Fruit fly (Drosophila melanogaster) whole organism, embryonic: Measurements from ENCODE around the gene soti.

Experiments
- CG10321 ChIP-seq: fragments of 200-800 bp; sonication (Bioruptor generic); IDR thresholded peaks from 2 replicates; pipeline ENCODE4 v1.3.6; 2022; ENCODE audit warnings: missing biosample characterization, missing genetic modification characterization
- CG10959 ChIP-seq: fragments of 200-800 bp; sonication (Bioruptor generic); IDR thresholded peaks from 2 replicates; pipeline ENCODE4 v1.3.6; 2022; ENCODE audit warnings: missing biosample characterization, missing genetic modification characterization
- CG12104 ChIP-seq: fragments of 200-800 bp; sonication (Bioruptor generic); optimal IDR thresholded peaks from 3 replicates; lab custom pipeline; 2016; ENCODE audit warnings: missing biosample characterization, missing genetic modification characterization
- CG15269 ChIP-seq: fragments of 200-800 bp; sonication (Bioruptor generic); optimal IDR thresholded peaks from 2 replicates; lab custom pipeline; 2018; ENCODE audit warnings: missing biosample characterization, mild to moderate bottlenecking, missing genetic modification characterization, moderate library complexity
- CG15696 ChIP-seq: fragments of 200-800 bp; sonication (Bioruptor generic); optimal IDR thresholded peaks from 2 replicates; lab custom pipeline; 2019; ENCODE audit warnings: missing biosample characterization, mild to moderate bottlenecking, missing genetic modification characterization, moderate library complexity
- CG2678 ChIP-seq: fragments of 200-800 bp; sonication (Bioruptor generic); optimal IDR thresholded peaks from 3 replicates; lab custom pipeline; 2019; ENCODE audit warnings: missing biosample characterization, mild to moderate bottlenecking, missing genetic modification characterization, moderate library complexity
- CG30020 ChIP-seq: fragments of 200-800 bp; optimal IDR thresholded peaks from 2 replicates; lab custom pipeline; 2019; ENCODE audit warnings: missing biosample characterization, mild to moderate bottlenecking, missing genetic modification characterization, moderate library complexity
- CG30431 ChIP-seq: fragments of 200-800 bp; sonication (Bioruptor generic); optimal IDR thresholded peaks from 2 replicates; lab custom pipeline; 2017; ENCODE audit warnings: missing biosample characterization, missing genetic modification characterization
- CG31224 ChIP-seq: fragments of 200-800 bp; sonication (Bioruptor generic); IDR thresholded peaks from 2 replicates; pipeline ENCODE4 v1.3.6; 2022; ENCODE audit warnings: missing biosample characterization, missing genetic modification characterization
- CG3163 ChIP-seq: fragments of 200-800 bp; sonication (Bioruptor generic); optimal IDR thresholded peaks from 3 replicates; lab custom pipeline; 2016; ENCODE audit warnings: missing biosample characterization, missing genetic modification characterization
- CG3847 ChIP-seq: fragments of 200-800 bp; sonication (Bioruptor generic); IDR thresholded peaks from 2 replicates; pipeline ENCODE4 v1.3.6; 2022; ENCODE audit warnings: missing biosample characterization, missing genetic modification characterization
- CG3995 ChIP-seq: fragments of 200-800 bp; sonication (Bioruptor generic); optimal IDR thresholded peaks from 3 replicates; lab custom pipeline; 2016; ENCODE audit warnings: missing biosample characterization, missing genetic modification characterization
- CG6254 ChIP-seq: fragments of 200-800 bp; sonication (Bioruptor generic); optimal IDR thresholded peaks from 3 replicates; lab custom pipeline; 2017; ENCODE audit warnings: mild to moderate bottlenecking, missing biosample characterization, missing genetic modification reagents, missing genetic modification characterization
- CG7786 ChIP-seq: fragments of 200-800 bp; sonication (Bioruptor generic); optimal IDR thresholded peaks from 2 replicates; lab custom pipeline; 2016; ENCODE audit warnings: missing biosample characterization, missing genetic modification characterization
- CG7963 ChIP-seq: fragments of 200-800 bp; sonication (Bioruptor generic); IDR thresholded peaks from 3 replicates; pipeline ENCODE4 v1.3.6; 2022; ENCODE audit warnings: missing biosample characterization, missing genetic modification characterization; ENCODE audit not compliant: partially characterized antibody
- CG8924 ChIP-seq: fragments of 200-800 bp; optimal IDR thresholded peaks from 3 replicates; lab custom pipeline; 2019; ENCODE audit warnings: missing biosample characterization, mild to moderate bottlenecking, missing genetic modification characterization, moderate library complexity
- D ChIP-seq, 2 experiments: fragments of 200-800 bp in 1 of 2; fragments of >200 bp in 1 of 2; sonication (Bioruptor generic) in 1 of 2; optimal IDR thresholded peaks; 2 replicates in 1 of 2; 3 replicates in 1 of 2; lab custom pipeline; 2017; ENCODE audit warnings: mild to moderate bottlenecking in 1 of 2, missing biosample characterization in 1 of 2, missing genetic modification characterization in 1 of 2, missing genetic modification reagents in 1 of 2
- Dbx ChIP-seq: fragments of 200-800 bp; sonication (Bioruptor generic); IDR thresholded peaks from 3 replicates; pipeline ENCODE4 v1.3.6; 2022; ENCODE audit warnings: missing biosample characterization, missing genetic modification characterization
- Fer3 ChIP-seq: fragments of 200-800 bp; sonication (Bioruptor generic); optimal IDR thresholded peaks from 2 replicates; lab custom pipeline; 2018; ENCODE audit warnings: missing biosample characterization, mild to moderate bottlenecking, missing genetic modification characterization, moderate library complexity
- HmgD ChIP-seq: fragments of 200-800 bp; sonication (Bioruptor generic); optimal IDR thresholded peaks from 3 replicates; lab custom pipeline; 2016; ENCODE audit warnings: missing biosample characterization, missing genetic modification characterization
- Hr51 ChIP-seq, 2 experiments: fragments of 200-800 bp; sonication (Bioruptor generic); optimal IDR thresholded peaks; 2 replicates in 1 of 2; 3 replicates in 1 of 2; lab custom pipeline; 2016 to 2018; ENCODE audit warnings: missing biosample characterization in 2 of 2, missing genetic modification characterization in 2 of 2, mild to moderate bottlenecking in 1 of 2, moderate library complexity in 1 of 2
- NfI ChIP-seq: fragments of 200-800 bp; sonication (Bioruptor generic); optimal IDR thresholded peaks from 3 replicates; lab custom pipeline; 2018; ENCODE audit warnings: missing biosample characterization, mild to moderate bottlenecking, missing genetic modification characterization, moderate library complexity
- Rx ChIP-seq: fragments of 200-800 bp; sonication (Bioruptor generic); IDR thresholded peaks from 2 replicates; pipeline ENCODE4 v1.3.6; 2022; ENCODE audit warnings: missing biosample characterization, missing genetic modification characterization
- Scr ChIP-seq: fragments of 200-800 bp; sonication (Bioruptor generic); IDR thresholded peaks from 2 replicates; pipeline ENCODE4 v1.3.6; 2022; ENCODE audit warnings: missing biosample characterization, missing genetic modification characterization; ENCODE audit not compliant: partially characterized antibody
- Six4 ChIP-seq: fragments of 200-800 bp; sonication (Bioruptor generic); optimal IDR thresholded peaks from 2 replicates; lab custom pipeline; 2016; ENCODE audit warnings: missing biosample characterization, missing genetic modification characterization
- Sox102F ChIP-seq: fragments of 200-800 bp; sonication (Bioruptor generic); optimal IDR thresholded peaks from 2 replicates; lab custom pipeline; 2018; ENCODE audit warnings: missing biosample characterization, mild to moderate bottlenecking, missing genetic modification characterization, moderate library complexity
- Spps ChIP-seq: fragments of 200-800 bp; sonication (Bioruptor generic); optimal IDR thresholded peaks from 2 replicates; lab custom pipeline; 2018; ENCODE audit warnings: missing biosample characterization, mild to moderate bottlenecking, missing genetic modification characterization
- Tbp ChIP-seq: fragments of >200 bp; optimal IDR thresholded peaks from 2 replicates; lab custom pipeline; 2018; ENCODE audit warnings: missing biosample characterization, missing genetic modification characterization
- ase ChIP-seq: fragments of 200-800 bp; sonication (Bioruptor generic); IDR thresholded peaks from 3 replicates; pipeline ENCODE4 v1.3.6; 2022; ENCODE audit warnings: missing biosample characterization, missing genetic modification characterization
- cad ChIP-seq: fragments of >200 bp; optimal IDR thresholded peaks from 2 replicates; lab custom pipeline; 2017; ENCODE audit warnings: missing biosample characterization, missing genetic modification characterization
- cas ChIP-seq: fragments of 200-800 bp; sonication (Bioruptor generic); IDR thresholded peaks from 2 replicates; pipeline ENCODE4 v1.3.6; 2022; ENCODE audit warnings: missing biosample characterization, missing genetic modification characterization
- cato ChIP-seq: fragments of 200-800 bp; sonication (Bioruptor generic); optimal IDR thresholded peaks from 2 replicates; lab custom pipeline; 2016; ENCODE audit warnings: missing biosample characterization, missing genetic modification characterization, borderline replicate concordance
- disco-r ChIP-seq: fragments of 200-800 bp; sonication (Bioruptor generic); optimal IDR thresholded peaks from 2 replicates; lab custom pipeline; 2016; ENCODE audit warnings: missing biosample characterization, missing genetic modification characterization
- esg ChIP-seq: fragments of 200-800 bp; sonication (Bioruptor generic); conservative IDR thresholded peaks from 2 replicates; pipeline ENCODE4 v1.3.6; 2022; ENCODE audit warnings: missing biosample characterization, missing genetic modification characterization
- hkb ChIP-seq, 2 experiments: fragments of 200-800 bp in 1 of 2; fragments of >200 bp in 1 of 2; sonication (Bioruptor generic) in 1 of 2; IDR thresholded peaks in 1 of 2; optimal IDR thresholded peaks in 1 of 2; 2 replicates each; pipeline versions ENCODE4 v1.3.6 to Lab custom; 2017 to 2022; ENCODE audit warnings: missing biosample characterization in 1 of 2, missing genetic modification characterization in 1 of 2
- hth ChIP-seq: fragments of >200 bp; optimal IDR thresholded peaks from 2 replicates; lab custom pipeline; 2017; ENCODE audit warnings: inconsistent platforms
- jigr1 ChIP-seq: fragments of 200-800 bp; sonication (Bioruptor generic); IDR thresholded peaks from 3 replicates; pipeline ENCODE4 v1.3.6; 2022; ENCODE audit warnings: missing biosample characterization, missing genetic modification characterization
- lilli ChIP-seq: fragments of 200-800 bp; sonication (Bioruptor generic); optimal IDR thresholded peaks from 3 replicates; lab custom pipeline; 2016; ENCODE audit warnings: missing biosample characterization, missing genetic modification characterization
- mam ChIP-seq: fragments of 200-800 bp; sonication (Bioruptor generic); optimal IDR thresholded peaks from 3 replicates; lab custom pipeline; 2016; ENCODE audit warnings: missing biosample characterization, missing genetic modification characterization
- nmo ChIP-seq: fragments of 200-800 bp; sonication (Bioruptor generic); optimal IDR thresholded peaks from 2 replicates; lab custom pipeline; 2018; ENCODE audit warnings: missing biosample characterization, mild to moderate bottlenecking, missing genetic modification characterization, moderate library complexity
- org-1 ChIP-seq: fragments of 200-800 bp; sonication (Bioruptor generic); optimal IDR thresholded peaks from 2 replicates; lab custom pipeline; 2017; ENCODE audit warnings: missing biosample characterization, missing genetic modification characterization
- slou ChIP-seq: fragments of 200-800 bp; sonication (Bioruptor generic); optimal IDR thresholded peaks from 3 replicates; lab custom pipeline; 2016; ENCODE audit warnings: missing biosample characterization, missing genetic modification characterization
- tgo ChIP-seq: fragments of 200-800 bp; sonication (Bioruptor generic); IDR thresholded peaks from 3 replicates; pipeline ENCODE4 v1.3.6; 2022; ENCODE audit warnings: missing biosample characterization, missing genetic modification characterization
- tio ChIP-seq: fragments of 200-800 bp; sonication (Bioruptor generic); optimal IDR thresholded peaks from 2 replicates; lab custom pipeline; 2017; ENCODE audit warnings: missing biosample characterization, missing genetic modification characterization, inconsistent platforms
- trem ChIP-seq: fragments of 200-800 bp; optimal IDR thresholded peaks from 3 replicates; lab custom pipeline; 2019; ENCODE audit warnings: missing biosample characterization, mild to moderate bottlenecking, missing genetic modification characterization, moderate library complexity
- wek ChIP-seq: fragments of 200-800 bp; sonication (Bioruptor generic); optimal IDR thresholded peaks from 3 replicates; lab custom pipeline; 2018; ENCODE audit warnings: missing biosample characterization, mild to moderate bottlenecking, missing genetic modification characterization, moderate library complexity
- zen ChIP-seq: fragments of 200-800 bp; sonication (Bioruptor generic); optimal IDR thresholded peaks from 3 replicates; lab custom pipeline; 2018; ENCODE audit warnings: missing biosample characterization, mild to moderate bottlenecking, missing genetic modification characterization, moderate library complexity
- zen2 ChIP-seq: fragments of 200-800 bp; sonication (Bioruptor generic); IDR thresholded peaks from 3 replicates; pipeline ENCODE4 v1.3.6; 2022; ENCODE audit warnings: missing biosample characterization, missing genetic modification characterization; ENCODE audit not compliant: partially characterized antibody

Gene soti

dm6 chr3R:14370199-14370933, 11.1 kb downstream of the soti start (continued):
- TF ChIP-seq CG10959 (GFP tag; lab: Robert Waterston, UW) (peak; percentile 30; the same call in 1 of the 2 replicates), Six4 (GFP tag; lab: Kevin White, UChicago) (peak; percentile 48), CG8924 (tag; lab: Kevin White, UChicago) (peak; percentile 29), zen2 (GFP tag; lab: Robert Waterston, UW) (no peak), slou (peak; percentile 27), Scr (no peak), tio (GFP tag; lab: Kevin White, UChicago) (peak; percentile 74), CG30020 (tag; lab: Kevin White, UChicago) (no peak), CG12104 (peak; percentile 51), org-1 (GFP tag; lab: Kevin White, UChicago) (peak; percentile 72), Fer3 (tag; lab: Kevin White, UChicago) (peak; percentile 43), Hr51 (GFP tag; optimal IDR thresholded peaks at IDR 0.05; lab: Kevin White, UChicago) (peak; percentile 46 to 89), disco-r (GFP tag; lab: Kevin White, UChicago) (peak; percentile 27), nmo (GFP tag; lab: Kevin White, UChicago) (peak; percentile 78), wek (no peak), esg (GFP tag; lab: Robert Waterston, UW) (peak; percentile 79), CG10321 (GFP tag; lab: Robert Waterston, UW) (0 out of 2 replicates have a peak, but pooled peaks have one; percentile 30), CG3847 (GFP tag; lab: Robert Waterston, UW) (peak; percentile 77), Dbx (GFP tag; lab: Robert Waterston, UW) (peak; percentile 68; the same call in 2 of the 3 replicates), Tbp (GFP tag; lab: Kevin White, UChicago) (no peak), tgo (peak; percentile 90), Spps (tag; lab: Kevin White, UChicago) (no peak), ase (GFP tag; lab: Robert Waterston, UW) (peak; percentile 84), CG15269 (tag; lab: Kevin White, UChicago) (peak; percentile 84), HmgD (GFP tag; lab: Kevin White, UChicago) (no peak), CG30431 (GFP tag; lab: Kevin White, UChicago) (peak; percentile 53), lilli (GFP tag; lab: Kevin White, UChicago) (peak; percentile 78), CG31224 (GFP tag; lab: Robert Waterston, UW) (peak; percentile 34; the same call in 1 of the 2 replicates), CG7786 (GFP tag; lab: Kevin White, UChicago) (peak; percentile 64), CG3163 (GFP tag; lab: Kevin White, UChicago) (peak; percentile 48), CG3995 (no peak), CG6254 (peak; percentile 57), CG2678 (tag; lab: Kevin White, UChicago) (peak; percentile 78), jigr1 (GFP tag; lab: Robert Waterston, UW) (peak; percentile 65; the same call in 1 of the 3 replicates), CG15696 (no peak), hth (lab: Kevin White, UChicago) (no peak), CG7963 (GFP tag; lab: Robert Waterston, UW) (no peak), D (optimal IDR thresholded peaks at IDR 0.05; lab: Kevin White, UChicago) (no peak), D (GFP tag; optimal IDR thresholded peaks at IDR 0.05; lab: Kevin White, UChicago) (peak; percentile 11), Rx (peak; percentile 82), cato (GFP tag; lab: Kevin White, UChicago) (peak; percentile 71), zen (tag; lab: Kevin White, UChicago) (no peak), mam (GFP tag; lab: Kevin White, UChicago) (peak; percentile 70), trem (tag; lab: Kevin White, UChicago) (peak; percentile 18), cas (GFP tag; lab: Robert Waterston, UW) (no peak), NfI (GFP tag; lab: Kevin White, UChicago) (peak; percentile 76), hkb (optimal IDR thresholded peaks at IDR 0.05; lab: Kevin White, UChicago) (no peak), hkb (GFP tag; IDR thresholded peaks at IDR 0.05; lab: Robert Waterston, UW) (peak; percentile 79), Sox102F (GFP tag; lab: Kevin White, UChicago) (peak; percentile 92), cad (GFP tag; lab: Kevin White, UChicago) (peak; percentile 65)
